Worm (Caenorhabditis elegans): ENCODE data around the gene C31H2.3.
A peak's percentile ranks its signal among the peaks of the same experiment; 100 is the strongest.

Gene C31H2.3

ce11 chrX:5154278-5154677, at the start of gene C31H2.3:
C31H2.3 (minus strand) TSS chrX:5154378.
- no peak for TF ChIP-seq lsy-12 (tag; optimal IDR thresholded peaks at IDR 0.05)
- TF ChIP-seq nhr-237 (tag; optimal IDR thresholded peaks at IDR 0.05) = no peak
- TF ChIP-seq ceh-9 (tag; optimal IDR thresholded peaks at IDR 0.05) = no peak
- TF ChIP-seq nhr-28 (tag; optimal IDR thresholded peaks at IDR 0.05) = no peak

- no peak for TF ChIP-seq nhr-67 (tag; optimal IDR thresholded peaks at IDR 0.05)
Observed at ce11 chrX:5202923-5203322, 48.7 kb upstream of the C31H2.3 start.

ce11 chrX:5202399-5202798, 48.2 kb upstream of the C31H2.3 start:
- TF ChIP-seq pqm-1 (tag; optimal IDR thresholded peaks at IDR 0.05) (peak; percentile 18), elt-2 (tag; optimal IDR thresholded peaks at IDR 0.05) (peak; percentile 52), elt-1 (tag; optimal IDR thresholded peaks at IDR 0.05) (no peak)

ce11 chrX:5201860-5202259, 47.7 kb upstream of the C31H2.3 start:
- TF ChIP-seq nhr-23 (tag; optimal IDR thresholded peaks at IDR 0.05) = no peak
- TF ChIP-seq lin-39 (tag; optimal IDR thresholded peaks at IDR 0.05) = peak; percentile 53
- TF ChIP-seq nhr-25 (tag; optimal IDR thresholded peaks at IDR 0.05) = no peak
- no peak for TF ChIP-seq sea-2 (GFP tag; optimal IDR thresholded peaks at IDR 0.05)
- TF ChIP-seq R02D3.7 (tag; optimal IDR thresholded peaks at IDR 0.05) = no peak
- TF ChIP-seq hmg-11 (tag; optimal IDR thresholded peaks at IDR 0.05) = no peak
- no peak for TF ChIP-seq nhr-76 (tag; optimal IDR thresholded peaks at IDR 0.05)
- TF ChIP-seq mdl-1 (tag; optimal IDR thresholded peaks at IDR 0.05) = no peak
- peak; percentile 83 for TF ChIP-seq egl-5 (tag; optimal IDR thresholded peaks at IDR 0.05)
- no peak for TF ChIP-seq fkh-2 (tag; optimal IDR thresholded peaks at IDR 0.05)
- no peak for TF ChIP-seq skn-1 (tag; optimal IDR thresholded peaks at IDR 0.05)

ce11 chrX:5199825-5200373, 45.7 kb upstream of the C31H2.3 start:
- TF ChIP-seq pqm-1 (tag; optimal IDR thresholded peaks at IDR 0.05) (no peak), hmg-11 (tag; optimal IDR thresholded peaks at IDR 0.05) (no peak), ztf-11 (tag; optimal IDR thresholded peaks at IDR 0.05) (no peak), R02D3.7 (tag; optimal IDR thresholded peaks at IDR 0.05) (no peak), nfya-1 (tag; optimal IDR thresholded peaks at IDR 0.05; ENCODE audit: insufficient read depth) (no peak), ZK546.5 (tag; optimal IDR thresholded peaks at IDR 0.05) (no peak), ceh-82 (tag; optimal IDR thresholded peaks at IDR 0.05) (no peak), daf-12 (tag; optimal IDR thresholded peaks at IDR 0.05) (no peak), mdl-1 (tag; optimal IDR thresholded peaks at IDR 0.05) (no peak), ceh-28 (tag; optimal IDR thresholded peaks at IDR 0.05) (no peak), nhr-11 (tag; optimal IDR thresholded peaks at IDR 0.05) (peak; percentile 72), nhr-12 (tag; optimal IDR thresholded peaks at IDR 0.05) (no peak), ceh-9 (tag; optimal IDR thresholded peaks at IDR 0.05) (no peak), fkh-2 (tag; optimal IDR thresholded peaks at IDR 0.05) (no peak), nhr-237 (tag; optimal IDR thresholded peaks at IDR 0.05) (no peak), egl-5 (tag; optimal IDR thresholded peaks at IDR 0.05) (peak; percentile 27), nhr-23 (tag; optimal IDR thresholded peaks at IDR 0.05) (no peak), unc-62 (GFP tag; optimal IDR thresholded peaks at IDR 0.05) (peak; percentile 58), nhr-25 (tag; optimal IDR thresholded peaks at IDR 0.05) (no peak), sea-2 (GFP tag; optimal IDR thresholded peaks at IDR 0.05) (no peak), jun-1 (tag; optimal IDR thresholded peaks at IDR 0.05) (no peak), eor-1 (tag; optimal IDR thresholded peaks at IDR 0.05) (no peak)

ce11 chrX:5199245-5199644, 45.1 kb upstream of the C31H2.3 start:
- no peak for TF ChIP-seq R02D3.7 (tag; optimal IDR thresholded peaks at IDR 0.05)
- TF ChIP-seq nhr-25 (tag; optimal IDR thresholded peaks at IDR 0.05) = no peak
- TF ChIP-seq nhr-76 (tag; optimal IDR thresholded peaks at IDR 0.05) = no peak
- TF ChIP-seq skn-1 (tag; optimal IDR thresholded peaks at IDR 0.05) = no peak
- TF ChIP-seq lin-15B (tag; optimal IDR thresholded peaks at IDR 0.05) = no peak
- no peak for TF ChIP-seq nhr-11 (tag; optimal IDR thresholded peaks at IDR 0.05)
- no peak for TF ChIP-seq daf-12 (tag; optimal IDR thresholded peaks at IDR 0.05)
- TF ChIP-seq mml-1 (tag; optimal IDR thresholded peaks at IDR 0.05) = no peak
- TF ChIP-seq unc-62 (GFP tag; optimal IDR thresholded peaks at IDR 0.05) = no peak
- TF ChIP-seq fkh-10 (GFP tag; optimal IDR thresholded peaks at IDR 0.05) = no peak
- TF ChIP-seq ceh-9 (tag; optimal IDR thresholded peaks at IDR 0.05) = no peak
- TF ChIP-seq ceh-28 (tag; optimal IDR thresholded peaks at IDR 0.05) = no peak
- TF ChIP-seq hmg-11 (tag; optimal IDR thresholded peaks at IDR 0.05) = no peak
- no peak for TF ChIP-seq ceh-16 (tag; optimal IDR thresholded peaks at IDR 0.05)
- no peak for TF ChIP-seq tbx-2 (tag; optimal IDR thresholded peaks at IDR 0.05)
- no peak for TF ChIP-seq nfya-1 (tag; optimal IDR thresholded peaks at IDR 0.05; ENCODE audit: insufficient read depth)
